Worm (Caenorhabditis elegans) whole organism, young adult: Measurements from ENCODE around the gene nhr-133.
A peak's percentile ranks its signal among the peaks of the same experiment; 100 is the strongest.

Experiments used
- B0336.3 ChIP-seq: fragments of 200-800 bp; sonication (Bioruptor generic); IDR thresholded peaks from 2 replicates; pipeline ENCODE4 v1.3.6; 2022; ENCODE audit warnings: missing genetic modification characterization, missing compliant biosample characterization
- akir-1 ChIP-seq: fragments of 200-800 bp; sonication (Bioruptor generic); optimal IDR thresholded peaks from 2 replicates; lab custom pipeline; 2018; ENCODE audit warnings: mild to moderate bottlenecking, missing genetic modification characterization, moderate library complexity, missing compliant biosample characterization
- ccch-3 ChIP-seq: fragments of 200-800 bp; sonication (Bioruptor generic); optimal IDR thresholded peaks from 2 replicates; lab custom pipeline; 2018; ENCODE audit warnings: mild to moderate bottlenecking, missing genetic modification characterization, missing compliant biosample characterization
- ceh-27 ChIP-seq: fragments of 200-800 bp; sonication (Bioruptor generic); optimal IDR thresholded peaks from 2 replicates; lab custom pipeline; 2018; ENCODE audit warnings: mild to moderate bottlenecking, missing genetic modification characterization, moderate library complexity, missing compliant biosample characterization
- ceh-79 ChIP-seq: sonication (generic microtip); optimal IDR thresholded peaks from 2 replicates; lab custom pipeline; 2017; ENCODE audit warnings: mild to moderate bottlenecking, missing genetic modification characterization, missing compliant biosample characterization
- egl-18 ChIP-seq: fragments of 200-800 bp; sonication (Bioruptor generic); IDR thresholded peaks from 2 replicates; pipeline ENCODE4 v1.3.6; 2022; ENCODE audit warnings: missing genetic modification reagents, missing genetic modification characterization, missing compliant biosample characterization
- him-1 ChIP-seq: sonication (generic microtip); optimal IDR thresholded peaks from 2 replicates; lab custom pipeline; 2016; ENCODE audit warnings: missing genotype, missing genetic modification reagents, missing genetic modification characterization, missing compliant biosample characterization
- lir-1 ChIP-seq: fragments of 200-800 bp; sonication (Bioruptor generic); conservative IDR thresholded peaks from 2 replicates; pipeline ENCODE4 v1.3.6; 2022; ENCODE audit warnings: missing genetic modification reagents, missing genetic modification characterization, missing compliant biosample characterization
- sdz-38 ChIP-seq: sonication (generic microtip); optimal IDR thresholded peaks from 2 replicates; lab custom pipeline; 2016; ENCODE audit warnings: missing genotype, missing genetic modification characterization, missing compliant biosample characterization
- sea-2 ChIP-seq: fragments of 200-800 bp; sonication (Bioruptor generic); IDR thresholded peaks from 2 replicates; pipeline ENCODE4 v1.3.6; 2022; ENCODE audit warnings: missing genetic modification characterization, missing compliant biosample characterization
- somi-1 ChIP-seq: fragments of 200-800 bp; sonication (Bioruptor generic); optimal IDR thresholded peaks from 2 replicates; lab custom pipeline; 2018; ENCODE audit warnings: mild to moderate bottlenecking, missing genetic modification characterization, missing compliant biosample characterization
- zfh-2 ChIP-seq: fragments of 200-800 bp; sonication (Bioruptor generic); conservative IDR thresholded peaks from 2 replicates; pipeline ENCODE4 v1.3.6; 2022; ENCODE audit warnings: missing genetic modification reagents, missing genetic modification characterization, missing compliant biosample characterization

- TF ChIP-seq zfh-2 (GFP tag; lab: Robert Waterston, UW) (peak; percentile 94), sea-2 (GFP tag; lab: Robert Waterston, UW) (no peak), ccch-3 (no peak), lir-1 (GFP tag; lab: Robert Waterston, UW) (no peak), B0336.3 (no peak), ceh-79 (no peak), him-1 (no peak), somi-1 (GFP tag; lab: Kevin White, UChicago) (no peak), sdz-38 (no peak), egl-18 (GFP tag; lab: Robert Waterston, UW) (no peak), akir-1 (GFP tag; lab: Kevin White, UChicago) (no peak), ceh-27 (no peak)
Measured at ce11 chrV:2190383-2190782, 21.5 kb downstream of the nhr-133 start.
